Worm (Caenorhabditis elegans) whole organism, young adult: Measurements from ENCODE around the gene Y56A3A.22.
A peak's percentile ranks its signal among the peaks of the same experiment; 100 is the strongest.

Source experiments
- F55B11.4 ChIP-seq: sonication (generic microtip); optimal IDR thresholded peaks from 2 replicates; lab custom pipeline; 2016; ENCODE audit warnings: missing compliant biosample characterization, missing genetic modification characterization, borderline replicate concordance; ENCODE audit not compliant: insufficient read depth
- Y56A3A.18 ChIP-seq: fragments of 200-800 bp; sonication (Bioruptor generic); IDR thresholded peaks from 2 replicates; pipeline ENCODE4 v1.3.6; 2022; ENCODE audit warnings: missing genetic modification reagents, missing genetic modification characterization, missing compliant biosample characterization
- Y79H2A.3 ChIP-seq: fragments of 200-800 bp; sonication (Bioruptor generic); conservative IDR thresholded peaks from 2 replicates; pipeline ENCODE4 v1.3.6; 2022; ENCODE audit warnings: missing genetic modification reagents, missing genetic modification characterization, missing compliant biosample characterization
- akir-1 ChIP-seq: fragments of 200-800 bp; sonication (Bioruptor generic); optimal IDR thresholded peaks from 2 replicates; lab custom pipeline; 2018; ENCODE audit warnings: mild to moderate bottlenecking, missing genetic modification characterization, moderate library complexity, missing compliant biosample characterization
- athp-1 ChIP-seq: sonication (generic microtip); optimal IDR thresholded peaks from 2 replicates; lab custom pipeline; 2017; ENCODE audit warnings: mild to moderate bottlenecking, missing genetic modification characterization, missing compliant biosample characterization
- attf-3 ChIP-seq: fragments of 200-800 bp; sonication (Bioruptor generic); conservative IDR thresholded peaks from 2 replicates; pipeline ENCODE4 v1.3.6; 2022; ENCODE audit warnings: missing genetic modification reagents, missing genetic modification characterization, missing compliant biosample characterization
- attf-5 ChIP-seq: fragments of 200-800 bp; sonication (Bioruptor generic); optimal IDR thresholded peaks from 2 replicates; lab custom pipeline; 2018; ENCODE audit warnings: mild to moderate bottlenecking, missing genetic modification characterization, missing compliant biosample characterization
- attf-6 ChIP-seq: fragments of 200-800 bp; sonication (Bioruptor generic); IDR thresholded peaks from 2 replicates; pipeline ENCODE4 v1.3.6; 2022; ENCODE audit warnings: missing genetic modification reagents, missing genetic modification characterization, missing compliant biosample characterization
- bed-1 ChIP-seq: fragments of 200-800 bp; sonication (Bioruptor generic); IDR thresholded peaks from 2 replicates; pipeline ENCODE4 v1.3.6; 2022; ENCODE audit warnings: missing genetic modification reagents, missing genetic modification characterization, missing compliant biosample characterization
- ccch-3 ChIP-seq: fragments of 200-800 bp; sonication (Bioruptor generic); optimal IDR thresholded peaks from 2 replicates; lab custom pipeline; 2018; ENCODE audit warnings: mild to moderate bottlenecking, missing genetic modification characterization, missing compliant biosample characterization
- cebp-2 ChIP-seq: fragments of 200-800 bp; sonication (Bioruptor generic); IDR thresholded peaks from 2 replicates; pipeline ENCODE4 v1.3.6; 2022; ENCODE audit warnings: missing genetic modification characterization, missing compliant biosample characterization
- ceh-91 ChIP-seq: fragments of 200-800 bp; sonication (Bioruptor generic); IDR thresholded peaks from 2 replicates; pipeline ENCODE4 v1.3.6; 2022; ENCODE audit warnings: missing genetic modification reagents, missing genetic modification characterization, missing compliant biosample characterization
- dox-1 ChIP-seq: fragments of 200-800 bp; sonication (Bioruptor generic); IDR thresholded peaks from 2 replicates; pipeline ENCODE4 v1.3.6; 2022; ENCODE audit warnings: missing genetic modification reagents, missing genetic modification characterization, missing compliant biosample characterization
- egl-18 ChIP-seq: fragments of 200-800 bp; sonication (Bioruptor generic); IDR thresholded peaks from 2 replicates; pipeline ENCODE4 v1.3.6; 2022; ENCODE audit warnings: missing genetic modification reagents, missing genetic modification characterization, missing compliant biosample characterization
- egrh-3 ChIP-seq: fragments of 200-800 bp; sonication (Bioruptor generic); IDR thresholded peaks from 2 replicates; pipeline ENCODE4 v1.3.6; 2022; ENCODE audit warnings: missing genetic modification reagents, missing genetic modification characterization, missing compliant biosample characterization
- ets-4 ChIP-seq: fragments of 200-800 bp; sonication (Bioruptor generic); optimal IDR thresholded peaks from 2 replicates; lab custom pipeline; 2018; ENCODE audit warnings: mild to moderate bottlenecking, missing genetic modification characterization, missing compliant biosample characterization
- him-1 ChIP-seq: sonication (generic microtip); optimal IDR thresholded peaks from 2 replicates; lab custom pipeline; 2016; ENCODE audit warnings: missing genotype, missing genetic modification reagents, missing genetic modification characterization, missing compliant biosample characterization
- hmg-1.2 ChIP-seq: fragments of 200-800 bp; sonication (Bioruptor generic); IDR thresholded peaks from 2 replicates; pipeline ENCODE4 v1.3.6; 2022; ENCODE audit warnings: missing genetic modification reagents, missing genetic modification characterization, missing compliant biosample characterization
- let-607 ChIP-seq, 2 experiments: fragments of 200-800 bp in 1 of 2; sonication (Bioruptor generic) in 1 of 2; sonication (generic microtip) in 1 of 2; optimal IDR thresholded peaks; 2 replicates each; lab custom pipeline; 2016 to 2018; ENCODE audit warnings: mild to moderate bottlenecking in 2 of 2, missing compliant biosample characterization in 2 of 2, missing genetic modification characterization in 2 of 2, moderate library complexity in 2 of 2, missing genotype in 1 of 2
- lsl-1 ChIP-seq: fragments of 200-800 bp; sonication (Bioruptor generic); optimal IDR thresholded peaks from 2 replicates; lab custom pipeline; 2018; ENCODE audit warnings: mild to moderate bottlenecking, missing genetic modification characterization, moderate library complexity, missing compliant biosample characterization
- madf-10 ChIP-seq: sonication (generic microtip); optimal IDR thresholded peaks from 2 replicates; lab custom pipeline; 2016; ENCODE audit warnings: mild to moderate bottlenecking, missing genetic modification characterization, missing compliant biosample characterization
- madf-6 ChIP-seq: fragments of 200-800 bp; sonication (Bioruptor generic); IDR thresholded peaks from 2 replicates; pipeline ENCODE4 v1.3.6; 2022; ENCODE audit warnings: missing genetic modification reagents, missing genetic modification characterization, missing compliant biosample characterization
- nfyb-1 ChIP-seq: fragments of 200-800 bp; sonication (Bioruptor generic); IDR thresholded peaks from 2 replicates; pipeline ENCODE4 v1.3.6; 2022; ENCODE audit warnings: missing genetic modification reagents, missing genetic modification characterization, missing compliant biosample characterization
- nhr-80 ChIP-seq: sonication (generic microtip); optimal IDR thresholded peaks from 2 replicates; lab custom pipeline; 2016; ENCODE audit warnings: missing genetic modification characterization, missing compliant biosample characterization
- tbx-9 ChIP-seq: sonication (generic microtip); optimal IDR thresholded peaks from 2 replicates; lab custom pipeline; 2016; ENCODE audit warnings: borderline replicate concordance, missing genetic modification characterization, inconsistent platforms, missing compliant biosample characterization
- unc-62 ChIP-seq: fragments of 150-350 bp; optimal IDR thresholded peaks from 2 replicates; lab custom pipeline; 2014; ENCODE audit warnings: missing biosample characterization, missing genetic modification reagents, missing genetic modification characterization
- xnd-1 ChIP-seq: sonication (generic microtip); optimal IDR thresholded peaks from 2 replicates; lab custom pipeline; 2016; ENCODE audit warnings: missing genotype, missing genetic modification reagents, missing genetic modification characterization, missing compliant biosample characterization
- zim-3 ChIP-seq: sonication (generic microtip); optimal IDR thresholded peaks from 2 replicates; lab custom pipeline; 2017; ENCODE audit warnings: mild to moderate bottlenecking, missing genetic modification characterization, moderate library complexity, missing compliant biosample characterization
- ztf-25 ChIP-seq: fragments of 200-800 bp; sonication (Bioruptor generic); IDR thresholded peaks from 2 replicates; pipeline ENCODE4 v1.3.6; 2022; ENCODE audit warnings: missing genetic modification reagents, missing genetic modification characterization, missing compliant biosample characterization
- ztf-26 ChIP-seq: sonication (generic microtip); optimal IDR thresholded peaks from 2 replicates; lab custom pipeline; 2017; ENCODE audit warnings: missing genetic modification characterization, missing compliant biosample characterization

Gene Y56A3A.22

DNA sequence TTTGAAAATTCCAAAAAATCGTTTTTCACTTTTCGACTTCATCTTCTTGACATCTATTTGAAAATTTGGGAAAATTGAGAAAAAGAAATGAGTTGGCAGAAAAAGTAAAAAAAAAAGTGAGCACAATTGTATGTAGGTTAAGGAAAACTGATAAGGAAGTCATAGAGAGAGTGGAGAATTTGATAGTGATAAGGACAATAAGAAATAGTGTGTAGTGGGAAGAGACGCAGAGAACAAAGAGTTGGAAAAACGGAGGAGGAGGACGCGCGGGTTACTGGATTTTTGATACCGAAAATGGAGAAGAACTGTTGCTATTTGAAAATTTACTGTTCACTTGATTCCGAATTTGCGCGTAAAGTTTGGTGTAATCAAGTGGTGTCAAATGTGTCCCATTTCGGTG is 42.7 kb upstream of the Y56A3A.22 start, which contains the start of gene Y56A3A.6:
Y56A3A.6 (minus strand) TSS at position 53 of the 400 bp plus-strand sequence.
- 0 out of 2 replicates have a peak, but pooled peaks have one; percentile 10 for TF ChIP-seq dox-1 (GFP tag; lab: Robert Waterston, UW)
- peak in 1 of 2 experiments; percentile 23 for TF ChIP-seq let-607 (tag; optimal IDR thresholded peaks at IDR 0.05; lab: Kevin White, UChicago)
- no peak for TF ChIP-seq egl-18 (GFP tag; lab: Robert Waterston, UW)
- TF ChIP-seq nhr-80 (tag; lab: Kevin White, UChicago) = peak; percentile 54
- peak; percentile 89 for TF ChIP-seq hmg-1.2

DNA sequence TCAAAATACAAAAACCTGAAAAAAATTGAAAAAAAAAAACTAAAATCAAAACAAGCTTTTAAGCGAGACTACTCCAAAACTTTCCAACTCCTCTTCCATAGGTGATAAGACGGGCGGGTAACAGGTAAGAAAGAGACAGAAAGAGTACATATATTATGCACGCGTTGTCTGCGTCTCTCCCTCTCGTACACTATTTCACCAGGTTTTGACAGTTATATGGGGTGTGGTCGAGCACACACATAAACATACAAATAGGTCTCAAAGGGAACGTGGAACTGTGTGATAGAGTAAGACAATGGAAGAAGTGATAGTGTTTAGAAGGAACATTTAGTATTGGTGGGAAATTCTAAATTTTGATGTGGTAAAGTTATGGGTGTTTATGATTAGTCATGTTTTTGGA is 39.9 kb upstream of the Y56A3A.22 start:
- no peak for TF ChIP-seq athp-1 (tag; lab: Kevin White, UChicago)
- peak; percentile 93 for TF ChIP-seq hmg-1.2
- peak; percentile 14 for TF ChIP-seq attf-5
- peak; percentile 49 for TF ChIP-seq unc-62 (GFP tag; lab: Kevin White, UChicago)
- TF ChIP-seq nhr-80 (tag; lab: Kevin White, UChicago) = peak; percentile 86
- TF ChIP-seq attf-3 (GFP tag; lab: Robert Waterston, UW) = no peak
- no peak for TF ChIP-seq ceh-91 (GFP tag; lab: Robert Waterston, UW)
- peak; percentile 45 for TF ChIP-seq ets-4

DNA sequence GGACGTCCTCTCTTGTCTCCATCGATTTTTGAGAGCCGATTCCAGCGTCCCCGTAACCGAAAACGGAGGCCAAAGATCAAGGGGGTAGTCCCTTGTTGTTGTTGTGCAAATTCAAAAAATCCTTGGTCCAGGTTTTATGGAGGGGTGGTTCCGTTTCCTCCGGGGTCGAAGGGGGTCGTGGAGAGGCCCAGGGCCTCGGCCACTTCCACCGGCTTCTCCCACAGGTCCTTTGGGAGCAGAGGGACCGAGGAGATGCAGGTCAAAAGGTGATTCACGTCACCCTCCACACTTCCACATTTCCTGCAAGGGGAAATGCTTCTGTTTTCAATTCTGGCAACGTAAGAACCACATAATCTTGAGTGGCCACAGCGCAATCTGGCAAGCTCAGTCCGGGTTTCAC is 37.8 kb upstream of the Y56A3A.22 start, which contains the start of gene fbxb-22:
fbxb-22 (minus strand) TSS at position 61 of the 400 bp plus-strand sequence.
- TF ChIP-seq egrh-3 (GFP tag; lab: Robert Waterston, UW) = peak; percentile 68; the same call in 1 of the 2 replicates
- TF ChIP-seq, all 124 proteins: peak for 1; not testable (repeated sequence) for 123

DNA sequence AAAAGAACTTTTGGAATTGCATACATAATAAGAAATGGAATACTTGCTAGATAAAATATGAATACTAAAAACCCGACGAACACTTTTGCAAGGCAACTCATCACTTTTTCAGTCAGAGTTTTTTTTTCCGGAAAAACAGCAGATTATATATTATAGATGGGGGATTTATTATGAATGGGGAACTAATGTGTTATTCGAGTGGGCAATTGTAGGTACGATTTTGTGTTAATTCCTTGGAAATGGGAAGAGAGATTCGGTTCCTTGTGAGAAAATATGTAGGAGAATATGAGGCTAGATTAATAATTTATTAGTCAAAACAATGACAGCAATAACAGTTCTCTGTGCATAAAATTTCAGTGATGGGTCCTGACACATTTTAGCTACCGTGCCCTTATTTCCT is 30.2 kb upstream of the Y56A3A.22 start, which contains the start of gene faah-5:
faah-5 (minus strand) TSS at position 101 of the 400 bp plus-strand sequence.
- TF ChIP-seq lsl-1 (GFP tag; lab: Kevin White, UChicago) = no peak
- no peak for TF ChIP-seq hmg-1.2

DNA sequence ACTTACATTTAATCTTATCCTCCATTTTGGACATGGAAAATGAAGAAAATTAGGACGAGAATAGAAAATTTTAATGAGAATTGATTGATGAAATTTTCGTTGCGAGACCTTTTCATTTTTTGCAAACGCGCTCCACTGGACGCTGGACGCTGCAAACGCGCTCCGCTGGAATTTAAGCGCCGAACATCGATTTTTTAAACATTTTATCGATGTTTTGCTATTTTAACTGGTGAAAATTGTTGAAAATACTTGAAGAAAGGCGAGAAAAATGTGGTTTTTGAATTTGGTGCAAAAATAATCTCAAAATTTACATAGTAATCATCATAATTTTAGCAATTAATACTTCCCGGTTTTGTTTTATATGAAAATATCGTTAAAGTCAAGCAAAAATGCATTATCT is 28.6 kb upstream of the Y56A3A.22 start, which contains the start of gene Y56A3A.41:
Y56A3A.41 (minus strand) TSS at position 101 of the 400 bp plus-strand sequence.
- no peak for TF ChIP-seq F55B11.4
- TF ChIP-seq ztf-26 (tag; lab: Kevin White, UChicago) = no peak
- no peak for TF ChIP-seq ccch-3 (GFP tag; lab: Kevin White, UChicago)
- TF ChIP-seq madf-10 (tag; lab: Kevin White, UChicago) = no peak
- TF ChIP-seq ztf-25 (GFP tag; lab: Robert Waterston, UW) = no peak
- TF ChIP-seq tbx-9 = no peak
- TF ChIP-seq nfyb-1 (GFP tag; lab: Robert Waterston, UW) = no peak
- TF ChIP-seq Y79H2A.3 (GFP tag; lab: Robert Waterston, UW) = no peak
- no peak for TF ChIP-seq akir-1 (GFP tag; lab: Kevin White, UChicago)
- no peak for TF ChIP-seq Y56A3A.18
- TF ChIP-seq bed-1 (GFP tag; lab: Robert Waterston, UW) = no peak
- TF ChIP-seq zim-3 (tag; lab: Kevin White, UChicago) = no peak
- TF ChIP-seq him-1 (tag; lab: Kevin White, UChicago) = no peak
- TF ChIP-seq xnd-1 (tag; lab: Kevin White, UChicago) = no peak
- no peak for TF ChIP-seq egl-18 (GFP tag; lab: Robert Waterston, UW)
- TF ChIP-seq attf-6 = no peak
- no peak for TF ChIP-seq cebp-2 (GFP tag; lab: Robert Waterston, UW)
- no peak for TF ChIP-seq egrh-3 (GFP tag; lab: Robert Waterston, UW)

DNA sequence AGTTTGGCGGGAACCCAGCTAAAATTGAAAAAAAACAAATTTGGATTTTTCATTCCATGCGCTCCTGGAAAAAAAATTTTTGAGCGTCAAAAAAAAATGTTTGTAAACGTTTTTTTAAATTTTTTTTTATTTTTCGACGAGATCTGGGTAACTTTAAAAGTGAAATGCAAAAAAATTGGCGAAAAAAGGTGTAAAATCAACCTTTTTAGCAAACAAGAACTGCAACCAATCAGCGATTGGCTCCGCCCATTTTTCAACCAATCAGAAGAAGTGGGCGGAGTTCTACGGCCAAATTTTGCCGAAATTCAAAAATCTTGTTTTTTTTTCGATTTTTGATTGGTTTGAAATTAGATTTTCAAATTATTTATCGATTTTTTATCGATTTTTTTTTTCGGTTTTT is 26.0 kb upstream of the Y56A3A.22 start:
- TF ChIP-seq nfyb-1 (GFP tag; lab: Robert Waterston, UW) (peak; percentile 71; the same call in 1 of the 2 replicates), madf-6 (GFP tag; lab: Robert Waterston, UW) (no peak)
- TF ChIP-seq, all 124 proteins: peak for 1
